Worm (Caenorhabditis elegans): ENCODE data around the gene snrp-40.1.

snrp-40.1 gene

DNA sequence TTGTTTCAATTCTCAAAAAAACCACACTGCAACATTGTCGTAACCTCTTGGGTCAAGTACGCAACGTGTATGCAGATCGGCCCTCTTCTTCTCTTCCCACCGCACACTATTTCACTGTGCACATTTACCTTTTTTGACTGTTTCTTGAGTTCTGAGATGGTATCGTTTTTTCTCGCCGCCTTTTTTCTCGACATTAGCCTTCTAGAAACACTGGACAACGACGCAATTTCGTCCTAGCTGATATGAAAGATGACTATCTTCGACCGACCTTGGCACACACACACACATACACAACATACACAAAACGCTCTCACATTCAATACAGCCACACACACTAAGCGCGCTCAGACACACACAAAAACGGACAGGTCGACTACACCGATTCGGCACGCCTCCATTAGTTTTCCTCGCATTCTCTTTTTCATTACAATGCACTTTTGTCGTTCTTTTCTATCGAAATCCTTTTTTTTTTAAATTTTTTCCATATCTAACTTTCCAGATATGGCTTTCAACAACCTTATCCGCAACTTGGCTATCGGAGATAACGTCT, 39.9 kb upstream of the snrp-40.1 start, which contains the start of gene aco-1:
aco-1 (plus strand) TSS at position 500 of the 550 bp plus-strand sequence.
- TF ChIP-seq swsn-7 (tag; optimal IDR thresholded peaks at IDR 0.05) = peak; percentile 34
- TF ChIP-seq sox-4 (tag; optimal IDR thresholded peaks at IDR 0.05) = no peak
- TF ChIP-seq nhr-90 (tag; optimal IDR thresholded peaks at IDR 0.05; ENCODE audit: poor library complexity) = peak; percentile 73
- peak; percentile 69 for TF ChIP-seq elt-2 (tag; optimal IDR thresholded peaks at IDR 0.05)
- peak in 1 of 3 experiments; percentile 24 for TF ChIP-seq ceh-82 (tag; optimal IDR thresholded peaks at IDR 0.05)
- no peak for TF ChIP-seq egl-13 (tag; optimal IDR thresholded peaks at IDR 0.05)
- TF ChIP-seq pax-3 (tag; optimal IDR thresholded peaks at IDR 0.05) = no peak
- peak; percentile 47 for TF ChIP-seq unc-130 (tag; optimal IDR thresholded peaks at IDR 0.05)
- TF ChIP-seq unc-98 (GFP tag; IDR thresholded peaks at IDR 0.05) = no peak
- TF ChIP-seq nhr-85 (tag) = peak; percentile 93
- TF ChIP-seq isw-1 (GFP tag; IDR thresholded peaks at IDR 0.05) = no peak
- TF ChIP-seq mab-9 (GFP tag; IDR thresholded peaks at IDR 0.05) = no peak
- peak in 1 of 2 experiments; percentile 9 for TF ChIP-seq mdl-1 (tag; optimal IDR thresholded peaks at IDR 0.05)
- TF ChIP-seq nhr-237 (tag; optimal IDR thresholded peaks at IDR 0.05) = no peak
- no peak for TF ChIP-seq fkh-8 (tag; optimal IDR thresholded peaks at IDR 0.05)
- TF ChIP-seq nhr-84 (tag; optimal IDR thresholded peaks at IDR 0.05) = no peak
- TF ChIP-seq nhr-19 (GFP tag; conservative IDR thresholded peaks at IDR 0.05) = 0 out of 2 replicates have a peak, but pooled peaks have one; percentile 33
- TF ChIP-seq tlp-1 (tag; optimal IDR thresholded peaks at IDR 0.05) = no peak
- TF ChIP-seq irx-1 (tag; optimal IDR thresholded peaks at IDR 0.05) = no peak
- TF ChIP-seq tbx-2 (tag; optimal IDR thresholded peaks at IDR 0.05) = no peak
- TF ChIP-seq elt-3 (tag; optimal IDR thresholded peaks at IDR 0.05) = peak in 2 of 6 experiments; percentile 34 to 40
- peak in 2 of 3 experiments; percentile 28 to 30 for TF ChIP-seq dpl-1 (GFP tag; optimal IDR thresholded peaks at IDR 0.05)
- peak in 1 of 2 experiments; percentile 54 for TF ChIP-seq lsy-2 (tag; optimal IDR thresholded peaks at IDR 0.05)
- no peak for TF ChIP-seq nhr-11 (tag; optimal IDR thresholded peaks at IDR 0.05)
- TF ChIP-seq ztf-4 (tag; optimal IDR thresholded peaks at IDR 0.05) = no peak
- no peak for TF ChIP-seq unc-30 (tag; optimal IDR thresholded peaks at IDR 0.05)
- TF ChIP-seq lin-39 (tag; optimal IDR thresholded peaks at IDR 0.05) = no peak
- no peak for TF ChIP-seq hpl-2 (GFP tag; optimal IDR thresholded peaks at IDR 0.05)
- TF ChIP-seq lir-3 (tag; optimal IDR thresholded peaks at IDR 0.05; ENCODE audit: poor library complexity) = no peak
- TF ChIP-seq fkh-4 (tag; optimal IDR thresholded peaks at IDR 0.05; ENCODE audit: borderline replicate concordance) = no peak
- TF ChIP-seq xbp-1 (tag; optimal IDR thresholded peaks at IDR 0.05) = peak; percentile 24
- TF ChIP-seq nhr-71 (tag; optimal IDR thresholded peaks at IDR 0.05) = peak; percentile 61
- TF ChIP-seq F16B12.6 (tag; optimal IDR thresholded peaks at IDR 0.05) = peak; percentile 80
- no peak for TF ChIP-seq pqm-1 (tag; optimal IDR thresholded peaks at IDR 0.05)
- TF ChIP-seq nhr-20 (tag; optimal IDR thresholded peaks at IDR 0.05) = peak; percentile 65
- TF ChIP-seq nhr-12 (tag; optimal IDR thresholded peaks at IDR 0.05) = no peak
- no peak for TF ChIP-seq jun-1 (tag; optimal IDR thresholded peaks at IDR 0.05)
- TF ChIP-seq nhr-47 (tag; optimal IDR thresholded peaks at IDR 0.05) = peak; percentile 49
- peak; percentile 44 for TF ChIP-seq blmp-1 (tag; optimal IDR thresholded peaks at IDR 0.05)
- TF ChIP-seq ztf-11 (tag; optimal IDR thresholded peaks at IDR 0.05) = no peak
- TF ChIP-seq lin-13 (GFP tag; optimal IDR thresholded peaks at IDR 0.05) = no peak
- TF ChIP-seq efl-3 (GFP tag; optimal IDR thresholded peaks at IDR 0.05) = peak; percentile 35
- peak; percentile 24 to 70 for TF ChIP-seq lin-35 (GFP tag; optimal IDR thresholded peaks at IDR 0.05)
- peak; percentile 50 for TF ChIP-seq mep-1 (tag; optimal IDR thresholded peaks at IDR 0.05)
- TF ChIP-seq zip-4 (GFP tag; optimal IDR thresholded peaks at IDR 0.05) = no peak
- TF ChIP-seq C16A3.4 (tag; optimal IDR thresholded peaks at IDR 0.05) = peak; percentile 32
- TF ChIP-seq nhr-77 (tag; optimal IDR thresholded peaks at IDR 0.05) = peak; percentile 9
- TF ChIP-seq lin-14 (GFP tag; optimal IDR thresholded peaks at IDR 0.05) = peak; percentile 78
- no peak for TF ChIP-seq unc-62 (GFP tag; optimal IDR thresholded peaks at IDR 0.05)
- no peak for TF ChIP-seq egl-27 (tag; optimal IDR thresholded peaks at IDR 0.05)
- TF ChIP-seq ama-1 (optimal IDR thresholded peaks at IDR 0.05) = no peak
- no peak for TF ChIP-seq hlh-17 (GFP tag; optimal IDR thresholded peaks at IDR 0.05; ENCODE audit: borderline replicate concordance)

Measured in whole organism, L1 larva.